Worm (Caenorhabditis elegans) whole organism, young adult: ENCODE data around the gene ZK287.7.

Experiments used
- C06A6.2 ChIP-seq: fragments of 200-800 bp; sonication (Bioruptor generic); conservative IDR thresholded peaks from 2 replicates; pipeline ENCODE4 v1.3.6; 2022; ENCODE audit warnings: missing genetic modification characterization, missing compliant biosample characterization
- nhr-90 ChIP-seq: sonication (generic microtip); optimal IDR thresholded peaks from 2 replicates; lab custom pipeline; 2016; ENCODE audit warnings: missing genotype, mild to moderate bottlenecking, missing genetic modification characterization, missing compliant biosample characterization

DNA sequence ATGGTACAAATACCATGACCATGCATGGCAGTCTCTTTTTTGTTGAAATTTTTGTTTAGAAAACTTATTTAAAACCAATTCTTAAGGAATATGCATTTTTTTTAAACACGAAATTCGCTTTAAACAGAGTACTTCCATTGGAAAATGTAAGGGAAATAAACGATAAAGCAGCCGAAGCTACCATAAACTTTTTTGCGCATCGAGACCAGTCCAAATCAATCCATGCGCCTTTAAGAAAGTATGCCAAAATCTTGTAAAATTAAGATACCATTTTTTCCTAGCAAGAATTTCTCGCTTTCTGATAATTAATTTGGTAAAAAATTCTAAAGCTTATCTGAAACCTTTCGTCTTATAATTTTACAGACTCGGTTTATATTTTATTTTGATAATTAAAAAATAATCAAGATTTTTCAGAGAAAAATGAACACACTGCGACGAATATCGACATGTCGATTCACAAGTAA, at the start of gene ZK287.7:
- TF ChIP-seq C06A6.2 (GFP tag; lab: Robert Waterston, UW): no peak
- no peak for TF ChIP-seq nhr-90 (tag; lab: Kevin White, UChicago)
